Fruit fly (Drosophila melanogaster) whole organism, embryonic: ENCODE results near the gene CG15249.

Experiments used
- Abd-B ChIP-seq: fragments of 200-800 bp; sonication (Bioruptor generic); optimal IDR thresholded peaks from 2 replicates; lab custom pipeline; 2018; ENCODE audit warnings: missing biosample characterization, mild to moderate bottlenecking, missing genetic modification characterization, moderate library complexity
- Antp ChIP-seq: fragments of 200-800 bp; sonication (Bioruptor generic); optimal IDR thresholded peaks from 3 replicates; lab custom pipeline; 2016; ENCODE audit warnings: missing biosample characterization, missing genetic modification characterization
- Awh ChIP-seq: fragments of 200-800 bp; sonication (Bioruptor generic); IDR thresholded peaks from 2 replicates; pipeline ENCODE4, ENCODE4 v1.3.6; 2022; ENCODE audit warnings: missing biosample characterization, missing genetic modification characterization
- B-H2 ChIP-seq: fragments of 200-800 bp; sonication (Bioruptor generic); optimal IDR thresholded peaks from 2 replicates; lab custom pipeline; 2018; ENCODE audit warnings: missing biosample characterization, mild to moderate bottlenecking, missing genetic modification characterization
- BEAF-32 ChIP-seq: fragments of 200-800 bp; sonication (Bioruptor generic); optimal IDR thresholded peaks from 3 replicates; lab custom pipeline; 2017; ENCODE audit warnings: missing biosample characterization, missing genetic modification characterization, mild to moderate bottlenecking, moderate library complexity, missing genetic modification reagents
- Bteb2 ChIP-seq: fragments of 200-800 bp; sonication (Bioruptor generic); optimal IDR thresholded peaks from 2 replicates; lab custom pipeline; 2016; ENCODE audit warnings: missing biosample characterization, missing genetic modification characterization
- CG10565 ChIP-seq: fragments of 200-800 bp; sonication (Bioruptor generic); optimal IDR thresholded peaks from 3 replicates; lab custom pipeline; 2016; ENCODE audit warnings: missing biosample characterization, mild to moderate bottlenecking, missing genetic modification characterization
- CG12219 ChIP-seq: fragments of 200-800 bp; sonication (Bioruptor generic); optimal IDR thresholded peaks from 3 replicates; lab custom pipeline; 2018; ENCODE audit warnings: missing biosample characterization, mild to moderate bottlenecking, missing genetic modification characterization
- CG14667 ChIP-seq: fragments of 200-800 bp; sonication (Bioruptor generic); IDR thresholded peaks from 2 replicates; pipeline ENCODE4 v1.3.6; 2022; ENCODE audit warnings: missing biosample characterization, missing genetic modification characterization
- CG17186 ChIP-seq: fragments of 200-800 bp; sonication (Bioruptor generic); optimal IDR thresholded peaks from 3 replicates; lab custom pipeline; 2017; ENCODE audit warnings: missing biosample characterization, missing genetic modification reagents, missing genetic modification characterization
- CG17361 ChIP-seq: fragments of 200-800 bp; sonication (Bioruptor generic); IDR thresholded peaks from 3 replicates; pipeline ENCODE4 v1.3.6; 2022; ENCODE audit warnings: missing biosample characterization, missing genetic modification characterization
- CG17385 ChIP-seq: fragments of 200-800 bp; sonication (Bioruptor generic); optimal IDR thresholded peaks from 3 replicates; lab custom pipeline; 2018; ENCODE audit warnings: missing biosample characterization, mild to moderate bottlenecking, missing genetic modification characterization
- CG17568 ChIP-seq: fragments of 200-800 bp; sonication (Bioruptor generic); optimal IDR thresholded peaks from 2 replicates; lab custom pipeline; 2018; ENCODE audit warnings: missing biosample characterization, mild to moderate bottlenecking, missing genetic modification characterization, moderate library complexity
- CG42726 ChIP-seq: fragments of 200-800 bp; sonication (Bioruptor generic); IDR thresholded peaks from 2 replicates; pipeline ENCODE4 v1.3.6; 2022; ENCODE audit warnings: missing biosample characterization, missing genetic modification characterization; ENCODE audit not compliant: partially characterized antibody
- CG6254 ChIP-seq: fragments of 200-800 bp; sonication (Bioruptor generic); optimal IDR thresholded peaks from 3 replicates; lab custom pipeline; 2017; ENCODE audit warnings: mild to moderate bottlenecking, missing biosample characterization, missing genetic modification reagents, missing genetic modification characterization
- CG8089 ChIP-seq: fragments of 200-800 bp; sonication (Bioruptor generic); optimal IDR thresholded peaks from 3 replicates; lab custom pipeline; 2016; ENCODE audit warnings: missing biosample characterization, missing genetic modification characterization
- CG9932 ChIP-seq: fragments of 200-800 bp; sonication (Bioruptor generic); IDR thresholded peaks from 2 replicates; pipeline ENCODE4 v1.3.6; 2022; ENCODE audit warnings: missing biosample characterization, missing genetic modification characterization
- D19A ChIP-seq: fragments of 200-800 bp; optimal IDR thresholded peaks from 3 replicates; lab custom pipeline; 2019; ENCODE audit warnings: missing biosample characterization, mild to moderate bottlenecking, missing genetic modification characterization, moderate library complexity
- Dad ChIP-seq: fragments of 200-800 bp; sonication (Bioruptor generic); optimal IDR thresholded peaks from 3 replicates; lab custom pipeline; 2016; ENCODE audit warnings: missing biosample characterization, missing genetic modification characterization
- Dbx ChIP-seq: fragments of 200-800 bp; sonication (Bioruptor generic); IDR thresholded peaks from 3 replicates; pipeline ENCODE4 v1.3.6; 2022; ENCODE audit warnings: missing biosample characterization, missing genetic modification characterization
- Dfd ChIP-seq, 2 experiments: fragments of >200 bp; optimal IDR thresholded peaks; 2 replicates each; lab custom pipeline; 2017; ENCODE audit warnings: missing biosample characterization in 2 of 2, missing genetic modification characterization in 2 of 2
- Dp ChIP-seq: fragments of 200-800 bp; sonication (Bioruptor generic); optimal IDR thresholded peaks from 2 replicates; lab custom pipeline; 2018; ENCODE audit warnings: missing biosample characterization, mild to moderate bottlenecking, missing genetic modification characterization, moderate library complexity
- Dref ChIP-seq: fragments of 200-800 bp; sonication (Bioruptor generic); IDR thresholded peaks from 2 replicates; pipeline ENCODE4 v1.3.6; 2022; ENCODE audit warnings: missing biosample characterization, missing genetic modification characterization
- Drgx ChIP-seq: fragments of 200-800 bp; sonication (Bioruptor generic); IDR thresholded peaks from 2 replicates; pipeline ENCODE4 v1.3.6; 2022; ENCODE audit warnings: missing biosample characterization, missing genetic modification characterization
- Fer1 ChIP-seq: fragments of 200-800 bp; sonication (Bioruptor generic); optimal IDR thresholded peaks from 2 replicates; lab custom pipeline; 2017; ENCODE audit warnings: missing biosample characterization, mild to moderate bottlenecking, missing genetic modification characterization
- HLH3B ChIP-seq: fragments of 200-800 bp; sonication (Bioruptor generic); IDR thresholded peaks from 2 replicates; pipeline ENCODE4 v1.3.6; 2022; ENCODE audit warnings: missing biosample characterization, missing genetic modification characterization
- HLHmδ ChIP-seq: fragments of 200-800 bp; sonication (Bioruptor generic); optimal IDR thresholded peaks from 2 replicates; lab custom pipeline; 2018; ENCODE audit warnings: missing biosample characterization, mild to moderate bottlenecking, missing genetic modification characterization, moderate library complexity
- Hmr ChIP-seq: fragments of 200-800 bp; sonication (Bioruptor generic); optimal IDR thresholded peaks from 3 replicates; lab custom pipeline; 2017; ENCODE audit warnings: mild to moderate bottlenecking, missing biosample characterization, missing genetic modification reagents, missing genetic modification characterization
- Hmx ChIP-seq: fragments of 200-800 bp; sonication (Bioruptor generic); optimal IDR thresholded peaks from 2 replicates; lab custom pipeline; 2016; ENCODE audit warnings: missing biosample characterization, missing genetic modification characterization
- Lhr ChIP-seq: fragments of 200-800 bp; sonication (Bioruptor generic); optimal IDR thresholded peaks from 3 replicates; lab custom pipeline; 2017; ENCODE audit warnings: mild to moderate bottlenecking, missing biosample characterization, missing genetic modification reagents, missing genetic modification characterization
- Lpt ChIP-seq: fragments of >200 bp; optimal IDR thresholded peaks from 2 replicates; lab custom pipeline; 2018; ENCODE audit warnings: missing biosample characterization, missing genetic modification characterization
- Oli ChIP-seq: fragments of 200-800 bp; sonication (Bioruptor generic); optimal IDR thresholded peaks from 2 replicates; lab custom pipeline; 2018; ENCODE audit warnings: missing biosample characterization, mild to moderate bottlenecking, missing genetic modification characterization, moderate library complexity
- Rx ChIP-seq: fragments of 200-800 bp; sonication (Bioruptor generic); IDR thresholded peaks from 2 replicates; pipeline ENCODE4 v1.3.6; 2022; ENCODE audit warnings: missing biosample characterization, missing genetic modification characterization
- Vsx1 ChIP-seq: fragments of 200-800 bp; sonication (Bioruptor generic); optimal IDR thresholded peaks from 2 replicates; lab custom pipeline; 2017; ENCODE audit warnings: missing biosample characterization, mild to moderate bottlenecking, missing genetic modification characterization, missing genetic modification reagents
- cato ChIP-seq: fragments of 200-800 bp; sonication (Bioruptor generic); optimal IDR thresholded peaks from 2 replicates; lab custom pipeline; 2016; ENCODE audit warnings: missing biosample characterization, missing genetic modification characterization, borderline replicate concordance
- chm ChIP-seq: fragments of 200-800 bp; sonication (Bioruptor generic); IDR thresholded peaks from 2 replicates; pipeline ENCODE4 v1.3.6; 2022; ENCODE audit warnings: missing biosample characterization, missing genetic modification characterization
- chn ChIP-seq: fragments of 200-800 bp; sonication (Bioruptor generic); optimal IDR thresholded peaks from 2 replicates; lab custom pipeline; 2016; ENCODE audit warnings: missing biosample characterization, missing genetic modification characterization
- fd64A ChIP-seq: fragments of 200-800 bp; sonication (Bioruptor generic); optimal IDR thresholded peaks from 3 replicates; lab custom pipeline; 2018; ENCODE audit warnings: missing biosample characterization, mild to moderate bottlenecking, missing genetic modification characterization
- fd96Cb ChIP-seq: fragments of 200-800 bp; sonication (Bioruptor generic); optimal IDR thresholded peaks from 2 replicates; lab custom pipeline; 2018; ENCODE audit warnings: missing biosample characterization, mild to moderate bottlenecking, missing genetic modification characterization, moderate library complexity
- grn ChIP-seq: fragments of 200-800 bp; sonication (Bioruptor generic); optimal IDR thresholded peaks from 3 replicates; lab custom pipeline; 2017; ENCODE audit warnings: missing biosample characterization, missing genetic modification characterization
- hbn ChIP-seq: fragments of 200-800 bp; sonication (Bioruptor generic); IDR thresholded peaks from 2 replicates; pipeline ENCODE4 v1.3.6; 2022; ENCODE audit warnings: missing biosample characterization, missing genetic modification characterization; ENCODE audit not compliant: partially characterized antibody
- kni ChIP-seq: fragments of 200-800 bp; sonication (Bioruptor generic); optimal IDR thresholded peaks from 3 replicates; lab custom pipeline; 2017; ENCODE audit warnings: mild to moderate bottlenecking, missing biosample characterization, missing genetic modification reagents, missing genetic modification characterization
- pho ChIP-seq: fragments of 200-800 bp; sonication (Bioruptor generic); optimal IDR thresholded peaks from 2 replicates; lab custom pipeline; 2016; ENCODE audit warnings: missing biosample characterization, missing genetic modification characterization
- pum ChIP-seq: fragments of 200-800 bp; sonication (Bioruptor generic); optimal IDR thresholded peaks from 2 replicates; lab custom pipeline; 2016; ENCODE audit warnings: missing biosample characterization, missing genetic modification characterization
- sisA ChIP-seq: fragments of 200-800 bp; sonication (Bioruptor generic); IDR thresholded peaks from 2 replicates; pipeline ENCODE4 v1.3.6; 2022; ENCODE audit warnings: missing biosample characterization, missing genetic modification characterization
- slbo ChIP-seq: fragments of 200-800 bp; sonication (Bioruptor generic); IDR thresholded peaks from 2 replicates; pipeline ENCODE4 v1.3.6; 2022; ENCODE audit warnings: missing biosample characterization, missing genetic modification characterization
- slou ChIP-seq: fragments of 200-800 bp; sonication (Bioruptor generic); optimal IDR thresholded peaks from 3 replicates; lab custom pipeline; 2016; ENCODE audit warnings: missing biosample characterization, missing genetic modification characterization
- stc ChIP-seq: fragments of 200-800 bp; sonication (Bioruptor generic); IDR thresholded peaks from 2 replicates; pipeline ENCODE4 v1.3.6; 2022; ENCODE audit warnings: missing biosample characterization, missing genetic modification characterization
- vfl ChIP-seq: fragments of 200-800 bp; sonication (Bioruptor generic); optimal IDR thresholded peaks from 2 replicates; lab custom pipeline; 2016; ENCODE audit warnings: missing biosample characterization, missing genetic modification characterization

CG15249 gene

DNA sequence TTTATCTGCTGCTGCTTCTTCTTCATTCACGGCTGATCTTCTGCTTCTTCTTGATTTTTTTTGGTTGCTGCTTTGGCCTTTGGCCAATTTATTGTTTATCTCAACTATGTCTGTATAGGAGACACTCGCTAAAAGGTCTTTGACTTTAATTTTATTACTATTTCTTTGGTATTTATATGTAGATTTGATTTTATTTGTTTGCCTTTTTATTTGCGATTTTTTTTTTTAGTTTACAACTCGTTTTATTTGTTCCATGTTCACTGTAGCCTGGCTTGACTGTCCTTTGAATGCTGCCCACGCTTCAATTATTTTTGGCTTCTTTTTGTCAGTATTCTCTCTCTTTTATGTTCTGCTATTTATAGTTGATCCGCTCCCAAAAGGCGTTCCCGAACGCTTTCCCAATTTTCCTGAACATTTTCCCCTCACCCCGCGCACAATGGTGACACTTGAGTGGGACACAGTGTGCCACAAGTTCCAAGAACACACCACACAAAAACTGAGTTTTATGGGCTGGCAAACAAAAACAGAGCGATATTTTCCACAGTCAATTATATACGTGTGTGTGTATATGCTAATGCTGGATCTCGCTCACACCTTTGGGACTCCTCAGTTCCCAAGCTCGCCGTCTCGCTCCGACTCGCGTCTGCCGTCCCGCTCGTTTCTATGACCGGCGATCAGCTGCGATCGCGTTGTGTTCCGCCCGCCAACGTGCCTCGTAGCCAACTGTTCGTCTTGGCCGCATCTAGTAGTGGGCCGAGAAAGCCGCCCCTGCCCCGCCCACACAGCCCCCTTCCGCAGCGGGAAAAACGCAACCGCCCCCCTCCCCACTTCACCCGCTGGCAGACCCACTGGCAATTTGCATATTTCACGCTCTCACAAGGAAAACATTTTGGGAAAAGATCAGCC lies 23.2 kb downstream of the CG15249 start, which contains the start of gene CG15247 (continued):
- peak; percentile 83 for TF ChIP-seq HLH3B (GFP tag; lab: Robert Waterston, UW)
- TF ChIP-seq chm (GFP tag; lab: Robert Waterston, UW): no peak; the same call in 1 of the 2 replicates
- TF ChIP-seq Hmr: peak; percentile 62
- TF ChIP-seq Dad (GFP tag; lab: Kevin White, UChicago): peak; percentile 51
- TF ChIP-seq fd96Cb (tag; lab: Kevin White, UChicago): peak; percentile 75
- peak; percentile 14 for TF ChIP-seq cato
- peak; percentile 50 for TF ChIP-seq Fer1
- no peak for TF ChIP-seq Dp (GFP tag; lab: Kevin White, UChicago)
- peak; percentile 56 for TF ChIP-seq Bteb2
- peak; percentile 72 for TF ChIP-seq Oli
- peak; percentile 33 for TF ChIP-seq CG8089 (GFP tag; lab: Kevin White, UChicago)
- TF ChIP-seq slou (GFP tag; lab: Kevin White, UChicago): peak; percentile 33
- no peak for TF ChIP-seq BEAF-32
- peak; percentile 90 for TF ChIP-seq slbo (GFP tag; lab: Robert Waterston, UW)
- TF ChIP-seq Drgx (GFP tag; lab: Robert Waterston, UW): peak; percentile 69
- TF ChIP-seq CG9932 (GFP tag; lab: Robert Waterston, UW): peak; percentile 88
- TF ChIP-seq fd64A (GFP tag; lab: Kevin White, UChicago): no peak
- TF ChIP-seq CG42726 (GFP tag; lab: Robert Waterston, UW): no peak
- no peak for TF ChIP-seq chn (GFP tag; lab: Kevin White, UChicago)
- peak; percentile 77 for TF ChIP-seq CG17385 (GFP tag; lab: Kevin White, UChicago)
- peak; percentile 82 for TF ChIP-seq CG14667 (GFP tag; lab: Robert Waterston, UW)
- TF ChIP-seq Lpt (GFP tag; lab: Kevin White, UChicago): no peak
- TF ChIP-seq Lhr (GFP tag; lab: Kevin White, UChicago): peak; percentile 8
- TF ChIP-seq HLHmδ (GFP tag; lab: Kevin White, UChicago): no peak
- no peak for TF ChIP-seq CG10565 (GFP tag; lab: Kevin White, UChicago)
- TF ChIP-seq hbn (GFP tag; lab: Robert Waterston, UW): no peak
- TF ChIP-seq vfl (GFP tag; lab: Kevin White, UChicago): peak; percentile 39
- peak; percentile 80 for TF ChIP-seq pum (GFP tag; lab: Kevin White, UChicago)
- TF ChIP-seq B-H2 (GFP tag; lab: Kevin White, UChicago): peak; percentile 68
- TF ChIP-seq Dbx (GFP tag; lab: Robert Waterston, UW): peak; percentile 53; the same call in 2 of the 3 replicates
- TF ChIP-seq CG17361 (GFP tag; lab: Robert Waterston, UW): peak; percentile 72; the same call in 2 of the 3 replicates
- TF ChIP-seq Vsx1 (GFP tag; lab: Kevin White, UChicago): peak; percentile 14
- peak; percentile 5 for TF ChIP-seq CG6254 (GFP tag; lab: Kevin White, UChicago)
- TF ChIP-seq Hmx (GFP tag; lab: Kevin White, UChicago): peak; percentile 51
- TF ChIP-seq Abd-B (GFP tag; lab: Kevin White, UChicago): peak; percentile 60
- no peak for TF ChIP-seq Dref
- TF ChIP-seq Dfd (GFP tag; optimal IDR thresholded peaks at IDR 0.05; lab: Kevin White, UChicago): no peak
- TF ChIP-seq kni (GFP tag; lab: Kevin White, UChicago): no peak
- peak; percentile 62 for TF ChIP-seq CG12219 (GFP tag; lab: Kevin White, UChicago)
- TF ChIP-seq Antp: peak; percentile 62
- TF ChIP-seq stc (GFP tag; lab: Robert Waterston, UW): peak; percentile 71
- no peak for TF ChIP-seq CG17186 (GFP tag; lab: Kevin White, UChicago)
- peak; percentile 78 for TF ChIP-seq sisA (GFP tag; lab: Robert Waterston, UW)
- TF ChIP-seq Awh (GFP tag; lab: Robert Waterston, UW): peak; percentile 62; the same call in 1 of the 2 replicates
- TF ChIP-seq grn (GFP tag; lab: Kevin White, UChicago): no peak
- peak; percentile 54 for TF ChIP-seq Rx (GFP tag; lab: Robert Waterston, UW)
- peak; percentile 0 for TF ChIP-seq CG17568
- peak; percentile 41 for TF ChIP-seq pho (GFP tag; lab: Kevin White, UChicago)
- peak; percentile 45 for TF ChIP-seq D19A (tag; lab: Kevin White, UChicago)
